Worm (Caenorhabditis elegans): ENCODE data around the gene F10E7.11.

The F10E7.11 gene

ce11 chrII:7119525-7119924, 3.2 kb downstream of the F10E7.11 start:
- TF ChIP-seq nhr-10 (tag; optimal IDR thresholded peaks at IDR 0.05): no peak

ce11 chrII:7116350-7116749, 6.3 kb downstream of the F10E7.11 start, which contains the start of gene spon-1:
spon-1 (plus strand) TSS chrII:7116557.
- TF ChIP-seq nhr-77 (tag; optimal IDR thresholded peaks at IDR 0.05) (no peak), mbf-1 (tag; optimal IDR thresholded peaks at IDR 0.05) (no peak), unc-39 (tag; optimal IDR thresholded peaks at IDR 0.05) (no peak), snpc-4 (tag; optimal IDR thresholded peaks at IDR 0.05) (no peak), alr-1 (tag; optimal IDR thresholded peaks at IDR 0.05) (no peak), R02D3.7 (tag; optimal IDR thresholded peaks at IDR 0.05) (no peak), ZK546.5 (tag; optimal IDR thresholded peaks at IDR 0.05) (no peak), lin-11 (tag; optimal IDR thresholded peaks at IDR 0.05) (no peak)

ce11 chrII:7115638-7116037, 7.1 kb downstream of the F10E7.11 start, which contains the start of gene cutl-5:
cutl-5 (minus strand) TSS chrII:7115906.
- TF ChIP-seq nhr-10 (tag; optimal IDR thresholded peaks at IDR 0.05): no peak
- no peak for TF ChIP-seq peb-1 (tag; optimal IDR thresholded peaks at IDR 0.05)
- TF ChIP-seq nhr-237 (tag; optimal IDR thresholded peaks at IDR 0.05): no peak
- no peak for TF ChIP-seq nhr-129 (tag; optimal IDR thresholded peaks at IDR 0.05)
- TF ChIP-seq C34F6.9 (tag; optimal IDR thresholded peaks at IDR 0.05): no peak
- no peak for TF ChIP-seq ceh-16 (tag; optimal IDR thresholded peaks at IDR 0.05)
- no peak for TF ChIP-seq unc-55 (GFP tag; optimal IDR thresholded peaks at IDR 0.05)
- no peak for TF ChIP-seq dmd-4 (tag; optimal IDR thresholded peaks at IDR 0.05)
- no peak for TF ChIP-seq nhr-12 (tag; optimal IDR thresholded peaks at IDR 0.05)
- TF ChIP-seq R02D3.7 (tag; optimal IDR thresholded peaks at IDR 0.05): no peak
- no peak for TF ChIP-seq nhr-25 (tag; optimal IDR thresholded peaks at IDR 0.05)
- TF ChIP-seq sma-3 (GFP tag; optimal IDR thresholded peaks at IDR 0.05): no peak

ce11 chrII:7112780-7113179, 9.9 kb downstream of the F10E7.11 start, which contains the start of gene F10E7.6:
F10E7.6 (plus strand) TSS chrII:7113080.
- TF ChIP-seq fos-1 (tag; optimal IDR thresholded peaks at IDR 0.05): no peak
- no peak for TF ChIP-seq nhr-77 (tag; optimal IDR thresholded peaks at IDR 0.05)
- no peak for TF ChIP-seq nhr-21 (tag; optimal IDR thresholded peaks at IDR 0.05)
- no peak for TF ChIP-seq sma-3 (GFP tag; optimal IDR thresholded peaks at IDR 0.05)

DNA sequence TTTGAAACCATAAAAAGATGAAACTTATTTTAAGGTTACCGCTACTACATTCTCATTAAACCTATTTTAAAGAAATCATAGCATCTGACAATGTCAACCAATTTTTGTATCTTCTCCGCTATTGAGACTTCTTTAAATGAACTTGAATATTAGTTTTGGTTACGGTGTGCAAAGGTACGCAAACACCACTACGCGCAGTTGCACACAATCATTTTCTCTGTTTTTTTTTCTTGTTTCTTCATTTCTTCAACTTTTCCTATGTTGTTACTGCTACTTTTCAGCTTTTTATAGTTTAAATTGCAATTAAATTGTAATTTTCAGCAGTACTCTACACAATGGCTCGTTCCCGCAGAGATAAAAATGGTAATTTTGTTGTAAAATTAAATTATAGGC, 11.0 kb downstream of the F10E7.11 start, which contains the start of gene F10E7.5:
Gene F10E7.5 (plus strand): TSS at position 322 of the 393 bp plus-strand sequence.
- no peak for TF ChIP-seq aly-2 (tag; optimal IDR thresholded peaks at IDR 0.05)
- no peak for TF ChIP-seq unc-62 (GFP tag; optimal IDR thresholded peaks at IDR 0.05)
- no peak for TF ChIP-seq elt-3 (tag; optimal IDR thresholded peaks at IDR 0.05)
- TF ChIP-seq crh-2 (tag; optimal IDR thresholded peaks at IDR 0.05): peak; percentile 62
- no peak for TF ChIP-seq lin-39 (tag; optimal IDR thresholded peaks at IDR 0.05)
- TF ChIP-seq sma-9 (GFP tag; optimal IDR thresholded peaks at IDR 0.05): peak; percentile 26
- no peak for TF ChIP-seq sma-9 (tag; optimal IDR thresholded peaks at IDR 0.05)
- peak; percentile 66 for TF ChIP-seq C34F6.9 (tag; optimal IDR thresholded peaks at IDR 0.05)
- TF ChIP-seq alr-1 (tag; optimal IDR thresholded peaks at IDR 0.05): no peak
- no peak for TF ChIP-seq blmp-1 (tag; optimal IDR thresholded peaks at IDR 0.05; ENCODE audit: insufficient read depth)
- TF ChIP-seq sem-4 (tag; optimal IDR thresholded peaks at IDR 0.05): peak; percentile 30
- TF ChIP-seq nhr-11 (tag; optimal IDR thresholded peaks at IDR 0.05): no peak
- no peak for TF ChIP-seq R02D3.7 (tag; optimal IDR thresholded peaks at IDR 0.05)
- no peak for TF ChIP-seq ztf-11 (tag; optimal IDR thresholded peaks at IDR 0.05)
- TF ChIP-seq nhr-6 (tag; optimal IDR thresholded peaks at IDR 0.05): peak; percentile 24
- TF ChIP-seq snpc-4 (tag; optimal IDR thresholded peaks at IDR 0.05): peak; percentile 36
- TF ChIP-seq nhr-129 (tag; optimal IDR thresholded peaks at IDR 0.05): peak; percentile 60
- peak; percentile 94 to 99 for TF ChIP-seq lsy-2 (tag; optimal IDR thresholded peaks at IDR 0.05)

DNA sequence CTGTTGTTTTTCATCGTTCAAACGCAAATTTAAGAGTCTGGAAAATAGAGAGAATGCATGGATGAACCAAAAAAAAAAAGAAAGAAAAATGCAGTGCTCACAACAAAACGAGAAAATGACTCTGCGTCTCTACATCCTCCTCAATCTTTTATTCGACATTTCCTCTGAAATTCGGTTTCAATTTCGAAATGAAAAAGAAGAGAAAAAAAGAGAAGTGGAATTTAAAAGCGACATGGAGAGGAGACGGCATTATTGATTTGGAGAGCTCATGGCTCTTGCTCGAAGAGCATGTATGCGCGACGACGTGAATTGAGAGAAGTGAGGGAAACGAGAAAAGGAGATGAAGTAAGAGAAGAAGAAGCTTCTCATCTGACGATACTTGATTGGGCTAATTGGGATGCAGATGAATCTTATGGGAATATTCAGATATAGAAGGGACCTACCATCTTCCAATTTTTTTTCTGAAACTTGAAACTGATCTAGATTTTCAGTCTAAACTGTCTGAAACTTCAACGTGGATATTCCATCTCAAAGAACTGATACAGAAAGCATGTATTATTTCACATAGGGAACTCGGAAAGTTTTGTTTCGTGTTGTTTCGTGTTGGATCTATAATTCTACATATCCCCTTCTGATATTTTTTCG, 11.6 kb downstream of the F10E7.11 start:
- TF ChIP-seq ceh-16 (tag; optimal IDR thresholded peaks at IDR 0.05) (no peak), mdl-1 (tag; optimal IDR thresholded peaks at IDR 0.05) (no peak), ceh-82 (tag; optimal IDR thresholded peaks at IDR 0.05) (no peak), sma-3 (GFP tag; optimal IDR thresholded peaks at IDR 0.05) (no peak), nhr-21 (tag; optimal IDR thresholded peaks at IDR 0.05) (no peak), R02D3.7 (tag; optimal IDR thresholded peaks at IDR 0.05) (no peak), elt-1 (tag; optimal IDR thresholded peaks at IDR 0.05) (no peak), lsy-2 (tag; optimal IDR thresholded peaks at IDR 0.05) (peak in 1 of 2 experiments; percentile 35), skn-1 (tag; optimal IDR thresholded peaks at IDR 0.05) (no peak), nhr-129 (tag; optimal IDR thresholded peaks at IDR 0.05) (peak; percentile 28), zag-1 (tag; optimal IDR thresholded peaks at IDR 0.05) (peak; percentile 21), unc-55 (GFP tag; optimal IDR thresholded peaks at IDR 0.05) (peak; percentile 45), sem-4 (tag; optimal IDR thresholded peaks at IDR 0.05) (peak; percentile 16), lin-11 (tag; optimal IDR thresholded peaks at IDR 0.05) (no peak), C34F6.9 (tag; optimal IDR thresholded peaks at IDR 0.05) (peak; percentile 58), unc-62 (GFP tag; optimal IDR thresholded peaks at IDR 0.05) (no peak), nhr-23 (tag; optimal IDR thresholded peaks at IDR 0.05) (no peak), ztf-4 (tag; optimal IDR thresholded peaks at IDR 0.05) (no peak), nhr-10 (tag; optimal IDR thresholded peaks at IDR 0.05) (no peak)
